Worm (Caenorhabditis elegans) whole organism, L1 larva: ENCODE results near the gene F28C10.1.

Experiments
- ces-1 ChIP-seq: fragments of 150-350 bp; optimal IDR thresholded peaks from 2 replicates; lab custom pipeline; 2014; ENCODE audit warnings: missing biosample characterization, missing genetic modification reagents, missing genetic modification characterization
- lin-35 ChIP-seq, 2 experiments: fragments of 150-350 bp; optimal IDR thresholded peaks; 2 replicates each; lab custom pipeline; 2014; ENCODE audit warnings: missing biosample characterization in 2 of 2, missing genetic modification characterization in 2 of 2, missing genetic modification reagents in 2 of 2
- lin-39 ChIP-seq: fragments of 150-350 bp; optimal IDR thresholded peaks from 2 replicates; lab custom pipeline; 2014; ENCODE audit warnings: missing biosample characterization, missing genetic modification reagents, missing genetic modification characterization
- nhr-12 ChIP-seq: sonication (generic microtip); optimal IDR thresholded peaks from 2 replicates; lab custom pipeline; 2017; ENCODE audit warnings: missing biosample characterization, missing genetic modification characterization
- nhr-47 ChIP-seq: sonication (generic microtip); optimal IDR thresholded peaks from 2 replicates; lab custom pipeline; 2016; ENCODE audit warnings: mild to moderate bottlenecking, missing genetic modification characterization, moderate library complexity, missing compliant biosample characterization
- skn-1 ChIP-seq: fragments of 150-350 bp; optimal IDR thresholded peaks from 2 replicates; lab custom pipeline; 2014; ENCODE audit warnings: missing biosample characterization, missing genetic modification characterization
- unc-62 ChIP-seq: fragments of 150-350 bp; optimal IDR thresholded peaks from 2 replicates; lab custom pipeline; 2014; ENCODE audit warnings: missing biosample characterization, missing genetic modification reagents, missing genetic modification characterization

ce11 chrX:591056-591455, 48.1 kb downstream of the F28C10.1 start:
- TF ChIP-seq nhr-47 (tag; lab: Kevin White, UChicago): no peak
- no peak for TF ChIP-seq lin-39 (tag; lab: Kevin White, UChicago)
- peak; percentile 97 for TF ChIP-seq skn-1 (tag; lab: Kevin White, UChicago)
- TF ChIP-seq lin-35 (GFP tag; optimal IDR thresholded peaks at IDR 0.05; lab: Kevin White, UChicago): no peak
- no peak for TF ChIP-seq ces-1 (GFP tag; lab: Kevin White, UChicago)
- TF ChIP-seq nhr-12 (tag; lab: Kevin White, UChicago): no peak
- no peak for TF ChIP-seq unc-62 (GFP tag; lab: Kevin White, UChicago)
